Fruit fly (Drosophila melanogaster) whole organism, pupa: Measurements from ENCODE around the gene gammaCOP.

Experiments used
- CG10348 ChIP-seq: fragments of 200-800 bp; sonication (Bioruptor generic); IDR thresholded peaks from 2 replicates; pipeline ENCODE4 v1.3.6; 2022; ENCODE audit warnings: missing biosample characterization, missing genetic modification characterization
- CG12605 ChIP-seq: fragments of 200-800 bp; sonication (Bioruptor generic); IDR thresholded peaks from 2 replicates; pipeline ENCODE4 v1.3.6; 2022; ENCODE audit warnings: missing biosample characterization, missing genetic modification characterization
- CG13204 ChIP-seq: fragments of 200-800 bp; sonication (Bioruptor generic); optimal IDR thresholded peaks from 2 replicates; lab custom pipeline; 2018; ENCODE audit warnings: missing biosample characterization, mild to moderate bottlenecking, missing genetic modification characterization, moderate library complexity
- CG14655 ChIP-seq: fragments of 200-800 bp; sonication (Bioruptor generic); optimal IDR thresholded peaks from 3 replicates; lab custom pipeline; 2017; ENCODE audit warnings: mild to moderate bottlenecking, missing biosample characterization, missing genetic modification reagents, missing genetic modification characterization
- CG15710 ChIP-seq: fragments of 200-800 bp; sonication (Bioruptor generic); optimal IDR thresholded peaks from 2 replicates; lab custom pipeline; 2018; ENCODE audit warnings: missing biosample characterization, mild to moderate bottlenecking, missing genetic modification characterization, moderate library complexity
- CG17806 ChIP-seq: fragments of 200-800 bp; sonication (Bioruptor generic); optimal IDR thresholded peaks from 2 replicates; lab custom pipeline; 2018; ENCODE audit warnings: missing biosample characterization, mild to moderate bottlenecking, missing genetic modification characterization, moderate library complexity
- CG32121 ChIP-seq: fragments of 200-800 bp; sonication (Bioruptor generic); IDR thresholded peaks from 2 replicates; pipeline ENCODE4 v1.3.6; 2022; ENCODE audit warnings: missing biosample characterization, missing genetic modification characterization
- CG34367 ChIP-seq: fragments of 200-800 bp; sonication (Bioruptor generic); optimal IDR thresholded peaks from 2 replicates; lab custom pipeline; 2018; ENCODE audit warnings: missing biosample characterization, mild to moderate bottlenecking, missing genetic modification characterization
- CG4496 ChIP-seq: fragments of 200-800 bp; sonication (Bioruptor generic); IDR thresholded peaks from 3 replicates; pipeline ENCODE4 v1.3.6; 2022; ENCODE audit warnings: missing biosample characterization, missing genetic modification characterization
- CG8159 ChIP-seq: fragments of 200-800 bp; sonication (Bioruptor generic); optimal IDR thresholded peaks from 3 replicates; lab custom pipeline; 2018; ENCODE audit warnings: missing biosample characterization, mild to moderate bottlenecking, missing genetic modification characterization, moderate library complexity
- CG8301 ChIP-seq: fragments of 200-800 bp; sonication (Bioruptor generic); optimal IDR thresholded peaks from 2 replicates; lab custom pipeline; 2018; ENCODE audit warnings: missing biosample characterization, mild to moderate bottlenecking, missing genetic modification characterization
- CG9948 ChIP-seq: fragments of 200-800 bp; sonication (Bioruptor generic); optimal IDR thresholded peaks from 2 replicates; lab custom pipeline; 2018; ENCODE audit warnings: missing biosample characterization, mild to moderate bottlenecking, missing genetic modification characterization, moderate library complexity
- D1 ChIP-seq: fragments of 200-800 bp; sonication (Bioruptor generic); optimal IDR thresholded peaks from 2 replicates; lab custom pipeline; 2018; ENCODE audit warnings: missing biosample characterization, mild to moderate bottlenecking, missing genetic modification characterization, moderate library complexity
- EcR ChIP-seq: fragments of 200-800 bp; sonication (Bioruptor generic); optimal IDR thresholded peaks from 3 replicates; lab custom pipeline; 2019; ENCODE audit warnings: missing biosample characterization, missing genetic modification characterization, mild to moderate bottlenecking, moderate library complexity, missing genetic modification reagents
- Ets98B ChIP-seq: fragments of 200-800 bp; sonication (Bioruptor generic); IDR thresholded peaks from 2 replicates; pipeline ENCODE4 v1.3.6; 2022; ENCODE audit warnings: missing biosample characterization, missing genetic modification characterization
- Pif1A ChIP-seq: fragments of 200-800 bp; sonication (Bioruptor generic); optimal IDR thresholded peaks from 3 replicates; lab custom pipeline; 2016; ENCODE audit warnings: missing biosample characterization, missing genetic modification characterization
- Pif1B ChIP-seq: fragments of 200-800 bp; sonication (Bioruptor generic); optimal IDR thresholded peaks from 3 replicates; lab custom pipeline; 2016; ENCODE audit warnings: missing biosample characterization, missing genetic modification characterization
- Snoo ChIP-seq: fragments of 200-800 bp; sonication (Bioruptor generic); optimal IDR thresholded peaks from 3 replicates; lab custom pipeline; 2017; ENCODE audit warnings: missing biosample characterization, mild to moderate bottlenecking, missing genetic modification characterization, inconsistent platforms
- fd96Ca ChIP-seq: fragments of 200-800 bp; sonication (Bioruptor generic); IDR thresholded peaks from 3 replicates; pipeline ENCODE4 v1.3.6; 2022; ENCODE audit warnings: missing biosample characterization, missing genetic modification characterization
- gl ChIP-seq: fragments of 200-800 bp; sonication (Bioruptor generic); optimal IDR thresholded peaks from 2 replicates; lab custom pipeline; 2018; ENCODE audit warnings: missing biosample characterization, mild to moderate bottlenecking, missing genetic modification characterization
- rn ChIP-seq: fragments of 200-800 bp; sonication (Bioruptor generic); IDR thresholded peaks from 2 replicates; pipeline ENCODE4 v1.3.6; 2022; ENCODE audit warnings: missing biosample characterization, missing genetic modification characterization

The gammaCOP gene

DNA sequence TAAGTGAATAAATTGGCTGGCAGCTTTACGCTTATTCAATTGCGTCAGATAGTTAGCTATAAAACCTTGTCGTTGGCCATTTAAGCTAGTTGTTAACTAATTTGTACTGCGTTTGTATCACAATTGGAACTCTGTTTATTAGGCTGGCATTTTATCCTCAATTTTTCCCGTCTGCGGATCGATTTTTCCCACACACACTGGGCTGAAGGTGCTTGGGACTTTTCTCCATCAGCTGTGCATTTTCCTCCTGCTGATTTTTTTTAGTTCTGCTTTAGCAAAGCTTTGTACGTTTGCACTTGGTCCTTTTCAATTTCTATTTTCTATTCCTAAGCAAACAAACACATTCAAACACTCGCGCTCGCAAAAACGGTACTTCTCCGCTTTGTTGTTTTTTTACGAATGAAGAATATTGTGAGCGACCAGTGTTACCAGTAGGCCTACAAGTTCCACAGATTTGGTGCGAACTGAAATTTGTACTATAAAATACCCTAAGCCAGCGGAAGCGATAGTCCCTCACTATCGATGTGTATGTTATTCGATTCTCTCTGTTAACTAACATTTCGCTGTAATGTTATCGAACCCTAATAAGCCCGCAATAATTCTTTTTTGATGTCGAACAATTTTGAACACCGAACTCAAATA, 37.6 kb downstream of the gammaCOP start:
- TF ChIP-seq Pif1A (GFP tag; lab: Kevin White, UChicago) (peak; percentile 20), Ets98B (GFP tag; lab: Robert Waterston, UW) (no peak), CG8301 (tag; lab: Kevin White, UChicago) (no peak), CG17806 (tag; lab: Kevin White, UChicago) (peak; percentile 8), CG8159 (peak; percentile 13), CG32121 (no peak), rn (no peak), CG9948 (no peak)

DNA sequence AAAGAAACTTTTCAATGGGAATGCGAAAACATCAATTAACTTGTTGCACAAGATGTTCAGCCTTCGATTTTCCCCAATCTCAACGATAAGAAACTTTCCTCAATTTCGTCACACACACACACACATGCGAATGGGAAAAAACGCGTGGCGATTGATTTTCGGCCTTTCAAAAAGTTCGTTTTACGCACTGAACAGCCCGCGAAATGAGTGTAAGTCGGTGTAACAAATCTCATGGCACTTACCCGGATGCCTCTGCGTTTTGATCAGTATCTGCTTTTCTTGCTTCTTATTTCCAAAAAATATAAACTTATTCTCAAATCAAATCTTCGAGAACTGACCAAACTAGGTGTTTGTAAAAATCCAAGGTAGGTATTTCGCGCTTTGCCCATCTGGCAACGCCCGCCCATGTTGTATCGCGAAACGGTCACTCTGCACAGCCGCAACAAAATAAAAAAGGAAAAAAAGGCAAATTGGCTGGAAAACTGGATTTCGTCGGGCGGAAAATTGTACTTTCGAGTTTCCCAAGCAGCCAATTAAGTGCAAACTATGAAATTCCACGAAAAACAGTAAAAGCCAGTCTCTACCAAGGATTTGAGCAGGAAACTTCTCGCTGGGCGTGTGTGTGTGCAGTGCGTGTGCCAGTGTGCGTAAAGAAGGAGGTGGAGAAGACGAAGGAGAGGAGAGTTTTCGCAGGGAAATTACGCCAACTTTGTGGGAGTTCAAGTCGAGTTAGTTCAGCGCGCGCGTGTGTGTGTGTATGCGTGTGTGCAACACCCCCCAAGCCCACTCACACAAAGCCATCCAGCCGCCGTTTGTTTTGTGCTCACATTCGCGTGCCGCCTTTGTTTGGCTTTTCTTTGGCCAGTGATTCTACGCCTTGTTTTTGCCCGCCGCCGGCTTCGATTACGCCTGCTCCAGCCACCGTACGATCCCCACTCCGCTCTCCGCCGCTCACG, 39.0 kb downstream of the gammaCOP start, which contains the start of gene Med:
Gene Med (plus strand): TSS at position 408 of the 956 bp plus-strand sequence.
- TF ChIP-seq Pif1A (GFP tag; lab: Kevin White, UChicago) = no peak
- TF ChIP-seq CG14655 = peak; percentile 49
- no peak for TF ChIP-seq Snoo (tag; lab: Kevin White, UChicago)
- TF ChIP-seq gl = peak; percentile 21
- TF ChIP-seq CG9948 = peak; percentile 5
- no peak for TF ChIP-seq CG17806 (tag; lab: Kevin White, UChicago)
- peak; percentile 28 for TF ChIP-seq CG15710 (tag; lab: Kevin White, UChicago)
- peak; percentile 27 for TF ChIP-seq CG13204 (GFP tag; lab: Kevin White, UChicago)
- TF ChIP-seq CG8159 = peak; percentile 17
- no peak for TF ChIP-seq D1 (tag; lab: Kevin White, UChicago)
- TF ChIP-seq Pif1B = no peak
- TF ChIP-seq EcR = peak; percentile 81
- peak; percentile 25 for TF ChIP-seq CG34367 (tag; lab: Kevin White, UChicago)
- no peak for TF ChIP-seq fd96Ca (GFP tag; lab: Robert Waterston, UW)

DNA sequence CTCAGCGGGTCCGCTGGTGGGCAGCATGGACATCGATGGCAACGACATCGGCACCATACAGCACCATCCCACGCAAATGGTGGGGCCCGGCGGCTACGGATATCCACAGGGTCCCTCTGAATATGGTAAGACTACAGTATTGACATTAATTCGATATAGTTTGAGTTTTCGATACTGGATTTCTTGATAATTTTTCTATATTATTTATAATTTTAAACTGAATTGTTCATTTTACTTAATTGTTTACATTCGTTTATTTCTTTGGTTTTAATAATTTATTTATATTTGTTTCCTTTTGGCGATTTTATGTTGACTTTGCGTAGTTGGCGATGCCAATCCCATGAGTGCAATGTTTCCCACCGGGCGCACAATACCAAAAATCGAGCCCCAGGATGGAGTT, 40.6 kb downstream of the gammaCOP start, which contains the start of gene CycG:
Gene CycG (minus strand): TSS at position 101 of the 400 bp plus-strand sequence.
- no peak for TF ChIP-seq CG13204 (GFP tag; lab: Kevin White, UChicago)
- TF ChIP-seq CG4496 = no peak
- TF ChIP-seq Pif1A (GFP tag; lab: Kevin White, UChicago) = no peak
- no peak for TF ChIP-seq EcR
- TF ChIP-seq CG17806 (tag; lab: Kevin White, UChicago) = no peak
- TF ChIP-seq Snoo (tag; lab: Kevin White, UChicago) = no peak
- TF ChIP-seq Ets98B (GFP tag; lab: Robert Waterston, UW) = no peak
- no peak for TF ChIP-seq CG9948
- TF ChIP-seq CG10348 (GFP tag; lab: Robert Waterston, UW) = no peak
- no peak for TF ChIP-seq CG34367 (tag; lab: Kevin White, UChicago)
- no peak for TF ChIP-seq CG8301 (tag; lab: Kevin White, UChicago)
- no peak for TF ChIP-seq CG15710 (tag; lab: Kevin White, UChicago)
- TF ChIP-seq D1 (tag; lab: Kevin White, UChicago) = no peak
- TF ChIP-seq CG12605 (GFP tag; lab: Robert Waterston, UW) = no peak
- TF ChIP-seq CG8159 = no peak

DNA sequence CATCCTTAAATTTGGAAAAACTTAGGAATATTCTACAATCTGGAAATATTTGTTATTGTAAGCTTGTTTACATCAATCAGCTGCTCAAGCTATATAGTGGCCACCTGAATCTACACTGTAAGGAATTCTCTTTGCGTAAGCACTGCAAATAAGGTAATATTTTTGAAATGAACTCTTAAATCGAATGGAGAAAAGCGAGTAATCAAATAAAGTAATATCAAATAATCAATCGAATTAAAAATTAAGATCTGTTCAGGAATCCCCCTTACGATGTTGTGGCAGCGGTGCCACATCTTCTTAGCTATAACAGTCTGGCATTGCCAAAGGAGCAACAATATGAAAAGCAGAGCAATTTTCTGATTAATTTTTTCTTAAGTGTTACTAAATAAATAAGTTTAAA, 44.1 kb downstream of the gammaCOP start, which contains the start of the genes Mnat9 and CG1792:
Gene Mnat9 (minus strand): TSS at position 160 of the 400 bp plus-strand sequence.
Gene CG1792 (plus strand): TSS at position 303 of the 400 bp plus-strand sequence.
- peak; percentile 99 for TF ChIP-seq fd96Ca (GFP tag; lab: Robert Waterston, UW)
- TF ChIP-seq CG10348 (GFP tag; lab: Robert Waterston, UW) = peak; percentile 95
- TF ChIP-seq CG32121 = peak; percentile 99
- peak; percentile 99 for TF ChIP-seq CG17806 (tag; lab: Kevin White, UChicago)
- TF ChIP-seq CG8159 = peak; percentile 98
- TF ChIP-seq Pif1B = peak; percentile 98
- peak; percentile 99 for TF ChIP-seq Ets98B (GFP tag; lab: Robert Waterston, UW)
- peak; percentile 99 for TF ChIP-seq CG34367 (tag; lab: Kevin White, UChicago)
- TF ChIP-seq CG4496 = peak; percentile 100
- TF ChIP-seq CG14655 = peak; percentile 98
- TF ChIP-seq D1 (tag; lab: Kevin White, UChicago) = no peak
- TF ChIP-seq CG13204 (GFP tag; lab: Kevin White, UChicago) = peak; percentile 88
- TF ChIP-seq CG9948 = peak; percentile 99
- TF ChIP-seq EcR = peak; percentile 51
- peak; percentile 96 for TF ChIP-seq gl
- TF ChIP-seq Snoo (tag; lab: Kevin White, UChicago) = peak; percentile 98
- peak; percentile 98 for TF ChIP-seq Pif1A (GFP tag; lab: Kevin White, UChicago)
- peak; percentile 99 for TF ChIP-seq CG8301 (tag; lab: Kevin White, UChicago)
- peak; percentile 99 for TF ChIP-seq rn
- TF ChIP-seq CG15710 (tag; lab: Kevin White, UChicago) = peak; percentile 98
- peak; percentile 99 for TF ChIP-seq CG12605 (GFP tag; lab: Robert Waterston, UW)

DNA sequence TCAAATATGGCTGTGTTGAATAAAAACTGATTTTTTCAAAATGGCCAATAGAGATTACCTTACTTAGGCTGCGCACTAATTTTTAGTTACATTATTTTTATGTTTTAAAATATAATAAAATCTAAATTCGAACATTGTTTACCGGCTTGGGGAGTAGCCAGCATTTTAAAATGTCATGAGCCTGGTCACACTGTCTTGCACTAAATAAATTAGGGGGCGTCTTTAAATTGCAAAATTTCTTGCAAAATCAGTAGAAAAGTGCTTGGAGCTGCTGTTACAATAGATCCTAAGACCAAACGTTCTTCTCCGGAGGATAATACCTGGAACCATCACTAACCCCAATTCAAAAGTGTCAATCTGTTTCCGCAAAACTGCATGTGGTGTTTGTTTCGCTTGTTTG, 45.9 kb downstream of the gammaCOP start, which contains the start of gene pasha:
Gene pasha (plus strand): TSS at position 177 of the 400 bp plus-strand sequence.
- TF ChIP-seq CG17806 (tag; lab: Kevin White, UChicago) = no peak
- no peak for TF ChIP-seq D1 (tag; lab: Kevin White, UChicago)
- TF ChIP-seq CG8159 = no peak
- TF ChIP-seq rn = no peak
- TF ChIP-seq CG4496 = no peak
- TF ChIP-seq Pif1B = no peak
- TF ChIP-seq Snoo (tag; lab: Kevin White, UChicago) = no peak
- no peak for TF ChIP-seq CG34367 (tag; lab: Kevin White, UChicago)
- no peak for TF ChIP-seq CG8301 (tag; lab: Kevin White, UChicago)
- TF ChIP-seq Pif1A (GFP tag; lab: Kevin White, UChicago) = no peak
- TF ChIP-seq CG9948 = no peak
- no peak for TF ChIP-seq fd96Ca (GFP tag; lab: Robert Waterston, UW)
- TF ChIP-seq gl = no peak
- no peak for TF ChIP-seq EcR
- TF ChIP-seq CG12605 (GFP tag; lab: Robert Waterston, UW) = no peak
- no peak for TF ChIP-seq CG13204 (GFP tag; lab: Kevin White, UChicago)
- no peak for TF ChIP-seq CG15710 (tag; lab: Kevin White, UChicago)
- TF ChIP-seq Ets98B (GFP tag; lab: Robert Waterston, UW) = no peak
- TF ChIP-seq CG10348 (GFP tag; lab: Robert Waterston, UW) = no peak
- TF ChIP-seq CG32121 = no peak
